Fruit fly (Drosophila melanogaster) whole organism, embryonic: ENCODE data around the gene CG34008.
A peak's percentile ranks its signal among the peaks of the same experiment; 100 is the strongest.

Experiments
- Atf-2 ChIP-seq: fragments of 200-800 bp; sonication (Bioruptor generic); optimal IDR thresholded peaks from 2 replicates; lab custom pipeline; 2016; ENCODE audit warnings: missing biosample characterization, missing genetic modification characterization
- BtbVII ChIP-seq: fragments of 200-800 bp; sonication (Bioruptor generic); optimal IDR thresholded peaks from 3 replicates; lab custom pipeline; 2017; ENCODE audit warnings: missing biosample characterization, mild to moderate bottlenecking, missing genetic modification characterization
- CG12071 ChIP-seq: fragments of 200-800 bp; sonication (Bioruptor generic); optimal IDR thresholded peaks from 3 replicates; lab custom pipeline; 2018; ENCODE audit warnings: missing biosample characterization, mild to moderate bottlenecking, missing genetic modification characterization
- CG15696 ChIP-seq: fragments of 200-800 bp; sonication (Bioruptor generic); optimal IDR thresholded peaks from 2 replicates; lab custom pipeline; 2019; ENCODE audit warnings: missing biosample characterization, mild to moderate bottlenecking, missing genetic modification characterization, moderate library complexity
- CG1603 ChIP-seq: fragments of 200-800 bp; sonication (Bioruptor generic); optimal IDR thresholded peaks from 2 replicates; lab custom pipeline; 2019; ENCODE audit warnings: missing biosample characterization, mild to moderate bottlenecking, missing genetic modification characterization, moderate library complexity
- CG17328 ChIP-seq: fragments of 200-800 bp; sonication (Bioruptor generic); IDR thresholded peaks from 2 replicates; pipeline ENCODE4 v1.3.6; 2022; ENCODE audit warnings: missing biosample characterization, missing genetic modification characterization
- CG17361 ChIP-seq: fragments of 200-800 bp; sonication (Bioruptor generic); IDR thresholded peaks from 3 replicates; pipeline ENCODE4 v1.3.6; 2022; ENCODE audit warnings: missing biosample characterization, missing genetic modification characterization
- CG1792 ChIP-seq: fragments of 200-800 bp; sonication (Bioruptor generic); optimal IDR thresholded peaks from 2 replicates; lab custom pipeline; 2016; ENCODE audit warnings: missing biosample characterization, missing genetic modification characterization
- CG18011 ChIP-seq: fragments of 200-800 bp; sonication (Bioruptor generic); optimal IDR thresholded peaks from 2 replicates; lab custom pipeline; 2017; ENCODE audit warnings: missing biosample characterization, missing genetic modification characterization, mild to moderate bottlenecking, moderate library complexity, missing genotype
- CG2129 ChIP-seq: fragments of 200-800 bp; sonication (Bioruptor generic); IDR thresholded peaks from 2 replicates; pipeline ENCODE4 v1.3.6; 2022; ENCODE audit warnings: missing biosample characterization, missing genetic modification characterization; ENCODE audit not compliant: partially characterized antibody
- CG3065 ChIP-seq: fragments of 200-800 bp; sonication (Bioruptor generic); optimal IDR thresholded peaks from 2 replicates; lab custom pipeline; 2016; ENCODE audit warnings: missing biosample characterization, missing genetic modification characterization
- CG6791 ChIP-seq: fragments of 200-800 bp; sonication (Bioruptor generic); IDR thresholded peaks from 3 replicates; pipeline ENCODE4 v1.3.6; 2022; ENCODE audit warnings: missing biosample characterization, missing genetic modification characterization; ENCODE audit not compliant: partially characterized antibody
- CG8290 ChIP-seq, 3 experiments: fragments of 200-800 bp; sonication (Bioruptor generic); optimal IDR thresholded peaks; 2 replicates each; lab custom pipeline; 2016 to 2019; ENCODE audit warnings: missing biosample characterization in 3 of 3, missing genetic modification characterization in 3 of 3, mild to moderate bottlenecking in 2 of 3, moderate library complexity in 1 of 3
- CTCF ChIP-seq: fragments of 200-800 bp; sonication (Bioruptor generic); optimal IDR thresholded peaks from 2 replicates; lab custom pipeline; 2017; ENCODE audit warnings: missing biosample characterization, mild to moderate bottlenecking, missing genetic modification characterization, moderate library complexity
- Dfd ChIP-seq, 2 experiments: fragments of >200 bp; optimal IDR thresholded peaks; 2 replicates each; lab custom pipeline; 2017; ENCODE audit warnings: missing biosample characterization in 2 of 2, missing genetic modification characterization in 2 of 2
- Dref ChIP-seq: fragments of 200-800 bp; sonication (Bioruptor generic); IDR thresholded peaks from 2 replicates; pipeline ENCODE4 v1.3.6; 2022; ENCODE audit warnings: missing biosample characterization, missing genetic modification characterization
- Fer2 ChIP-seq: fragments of 200-800 bp; sonication (Bioruptor generic); optimal IDR thresholded peaks from 2 replicates; lab custom pipeline; 2018; ENCODE audit warnings: missing biosample characterization, mild to moderate bottlenecking, missing genetic modification characterization, moderate library complexity
- HLH54F ChIP-seq: fragments of 200-800 bp; sonication (Bioruptor generic); optimal IDR thresholded peaks from 3 replicates; lab custom pipeline; 2016; ENCODE audit warnings: missing biosample characterization, missing genetic modification characterization
- Hand ChIP-seq: fragments of 200-800 bp; sonication (Bioruptor generic); optimal IDR thresholded peaks from 2 replicates; lab custom pipeline; 2017; ENCODE audit warnings: mild to moderate bottlenecking, missing biosample characterization, missing genetic modification reagents, missing genetic modification characterization
- HmgZ ChIP-seq: fragments of 200-800 bp; sonication (Bioruptor generic); optimal IDR thresholded peaks from 2 replicates; lab custom pipeline; 2018; ENCODE audit warnings: missing biosample characterization, mild to moderate bottlenecking, missing genetic modification characterization
- Hmr ChIP-seq: fragments of 200-800 bp; sonication (Bioruptor generic); optimal IDR thresholded peaks from 3 replicates; lab custom pipeline; 2017; ENCODE audit warnings: mild to moderate bottlenecking, missing biosample characterization, missing genetic modification reagents, missing genetic modification characterization
- Lim3 ChIP-seq: fragments of 200-800 bp; sonication (Bioruptor generic); IDR thresholded peaks from 2 replicates; pipeline ENCODE4 v1.3.6; 2022; ENCODE audit warnings: missing biosample characterization, missing genetic modification characterization
- MESR4 ChIP-seq: fragments of 200-800 bp; sonication (Bioruptor generic); optimal IDR thresholded peaks from 2 replicates; lab custom pipeline; 2018; ENCODE audit warnings: missing biosample characterization, mild to moderate bottlenecking, missing genetic modification characterization, moderate library complexity
- MTF-1 ChIP-seq: fragments of 200-800 bp; sonication (Bioruptor generic); optimal IDR thresholded peaks from 2 replicates; lab custom pipeline; 2018; ENCODE audit warnings: missing biosample characterization, mild to moderate bottlenecking, missing genetic modification characterization, borderline replicate concordance
- Nf-YA ChIP-seq: fragments of 200-800 bp; sonication (Bioruptor generic); IDR thresholded peaks from 2 replicates; pipeline ENCODE4 v1.3.6; 2022; ENCODE audit warnings: missing biosample characterization, missing genetic modification characterization
- NfI ChIP-seq: fragments of 200-800 bp; sonication (Bioruptor generic); optimal IDR thresholded peaks from 3 replicates; lab custom pipeline; 2018; ENCODE audit warnings: missing biosample characterization, mild to moderate bottlenecking, missing genetic modification characterization, moderate library complexity
- Oaz ChIP-seq: fragments of 200-800 bp; sonication (Bioruptor generic); IDR thresholded peaks from 2 replicates; pipeline ENCODE4 v1.3.6; 2022; ENCODE audit warnings: missing biosample characterization, missing genetic modification characterization
- Oli ChIP-seq: fragments of 200-800 bp; sonication (Bioruptor generic); optimal IDR thresholded peaks from 2 replicates; lab custom pipeline; 2018; ENCODE audit warnings: missing biosample characterization, mild to moderate bottlenecking, missing genetic modification characterization, moderate library complexity
- Sox100B ChIP-seq: fragments of 200-800 bp; sonication (Bioruptor generic); optimal IDR thresholded peaks from 3 replicates; lab custom pipeline; 2018; ENCODE audit warnings: missing biosample characterization, mild to moderate bottlenecking, missing genetic modification characterization
- Vsx1 ChIP-seq: fragments of 200-800 bp; sonication (Bioruptor generic); optimal IDR thresholded peaks from 2 replicates; lab custom pipeline; 2017; ENCODE audit warnings: missing biosample characterization, mild to moderate bottlenecking, missing genetic modification characterization, missing genetic modification reagents
- amos ChIP-seq: fragments of 200-800 bp; sonication (Bioruptor generic); IDR thresholded peaks from 2 replicates; pipeline ENCODE4 v1.3.6; 2022; ENCODE audit warnings: missing biosample characterization, missing genetic modification characterization; ENCODE audit not compliant: partially characterized antibody
- ash1 ChIP-seq: fragments of 200-800 bp; sonication (Bioruptor generic); optimal IDR thresholded peaks from 2 replicates; lab custom pipeline; 2018; ENCODE audit warnings: missing biosample characterization, mild to moderate bottlenecking, missing genetic modification characterization
- crol ChIP-seq: fragments of 200-800 bp; sonication (Bioruptor generic); IDR thresholded peaks from 2 replicates; pipeline ENCODE4 v1.3.6; 2022; ENCODE audit warnings: missing biosample characterization, missing genetic modification characterization
- dpn ChIP-seq, 2 experiments: fragments of 200-800 bp; sonication (Bioruptor generic); optimal IDR thresholded peaks; 3 replicates each; lab custom pipeline; 2016; ENCODE audit warnings: missing biosample characterization in 2 of 2, missing genetic modification characterization in 2 of 2
- ems ChIP-seq: fragments of 200-800 bp; sonication (Bioruptor generic); optimal IDR thresholded peaks from 3 replicates; lab custom pipeline; 2016; ENCODE audit warnings: missing biosample characterization, missing genetic modification characterization
- fd64A ChIP-seq: fragments of 200-800 bp; sonication (Bioruptor generic); optimal IDR thresholded peaks from 3 replicates; lab custom pipeline; 2018; ENCODE audit warnings: missing biosample characterization, mild to moderate bottlenecking, missing genetic modification characterization
- ftz-f1 ChIP-seq: fragments of 200-800 bp; sonication (Bioruptor generic); optimal IDR thresholded peaks from 2 replicates; lab custom pipeline; 2016; ENCODE audit warnings: missing biosample characterization, missing genetic modification characterization
- gcm ChIP-seq: fragments of 200-800 bp; sonication (Bioruptor generic); optimal IDR thresholded peaks from 2 replicates; lab custom pipeline; 2019; ENCODE audit warnings: missing biosample characterization, mild to moderate bottlenecking, missing genetic modification characterization, moderate library complexity
- ham ChIP-seq: fragments of 200-800 bp; sonication (Bioruptor generic); IDR thresholded peaks from 2 replicates; pipeline ENCODE4 v1.3.6; 2022; ENCODE audit warnings: missing biosample characterization, missing genetic modification characterization
- hkb ChIP-seq, 2 experiments: fragments of 200-800 bp in 1 of 2; fragments of >200 bp in 1 of 2; sonication (Bioruptor generic) in 1 of 2; IDR thresholded peaks in 1 of 2; optimal IDR thresholded peaks in 1 of 2; 2 replicates each; pipeline versions ENCODE4 v1.3.6 to Lab custom; 2017 to 2022; ENCODE audit warnings: missing biosample characterization in 1 of 2, missing genetic modification characterization in 1 of 2
- jing ChIP-seq: fragments of 200-800 bp; sonication (Bioruptor generic); optimal IDR thresholded peaks from 2 replicates; lab custom pipeline; 2018; ENCODE audit warnings: missing biosample characterization, mild to moderate bottlenecking, missing genetic modification characterization
- kah ChIP-seq: fragments of 200-800 bp; sonication (Bioruptor generic); optimal IDR thresholded peaks from 2 replicates; lab custom pipeline; 2018; ENCODE audit warnings: missing biosample characterization, mild to moderate bottlenecking, missing genetic modification characterization
- nerfin-2 ChIP-seq: fragments of 200-800 bp; sonication (Bioruptor generic); IDR thresholded peaks from 2 replicates; pipeline ENCODE4 v1.3.6; 2022; ENCODE audit warnings: missing biosample characterization, missing genetic modification characterization; ENCODE audit not compliant: partially characterized antibody
- schlank ChIP-seq: fragments of 200-800 bp; sonication (Bioruptor generic); optimal IDR thresholded peaks from 2 replicates; lab custom pipeline; 2018; ENCODE audit warnings: missing biosample characterization, mild to moderate bottlenecking, missing genetic modification characterization
- seq ChIP-seq: fragments of 200-800 bp; sonication (Bioruptor generic); IDR thresholded peaks from 2 replicates; pipeline ENCODE4 v1.3.6; 2022; ENCODE audit warnings: missing biosample characterization, missing genetic modification characterization
- slou ChIP-seq: fragments of 200-800 bp; sonication (Bioruptor generic); optimal IDR thresholded peaks from 3 replicates; lab custom pipeline; 2016; ENCODE audit warnings: missing biosample characterization, missing genetic modification characterization
- so ChIP-seq: fragments of 200-800 bp; sonication (Bioruptor generic); IDR thresholded peaks from 3 replicates; pipeline ENCODE4 v1.3.6; 2022; ENCODE audit warnings: missing biosample characterization, missing genetic modification characterization
- trh ChIP-seq: fragments of 200-800 bp; sonication (Bioruptor generic); optimal IDR thresholded peaks from 2 replicates; lab custom pipeline; 2016; ENCODE audit warnings: missing biosample characterization, missing genetic modification characterization

CG34008 gene

dm6 chr3R:20555023-20555422 is 26.3 kb downstream of the CG34008 start (continued):
- TF ChIP-seq slou: peak; percentile 14
- TF ChIP-seq CG17361 (GFP tag; lab: Robert Waterston, UW): peak; percentile 82

- no peak for TF ChIP-seq NfI
- TF ChIP-seq Nf-YA (GFP tag; lab: Robert Waterston, UW): no peak
- no peak for TF ChIP-seq CG6791 (GFP tag; lab: Robert Waterston, UW)
- no peak for TF ChIP-seq CG3065 (GFP tag; lab: Kevin White, UChicago)
- no peak for TF ChIP-seq MTF-1 (GFP tag; lab: Kevin White, UChicago)
- TF ChIP-seq Lim3 (GFP tag; lab: Robert Waterston, UW): no peak
- TF ChIP-seq Atf-2 (GFP tag; lab: Kevin White, UChicago): no peak
- TF ChIP-seq CG1603 (tag; lab: Kevin White, UChicago): no peak
- no peak for TF ChIP-seq CG15696
- no peak for TF ChIP-seq Dfd (GFP tag; optimal IDR thresholded peaks at IDR 0.05; lab: Kevin White, UChicago)
- no peak for TF ChIP-seq crol
These were observed 27.0 kb downstream of the CG34008 start, which contains the start of gene att-ORFB for dm6 chr3R:20554300-20554699. Gene att-ORFB (minus strand): TSS chr3R:20554400.

- no peak for TF ChIP-seq CG17328 (GFP tag; lab: Robert Waterston, UW)
- TF ChIP-seq HLH54F (GFP tag; lab: Kevin White, UChicago): no peak
- TF ChIP-seq schlank (tag; lab: Kevin White, UChicago): no peak
- no peak for TF ChIP-seq hkb (optimal IDR thresholded peaks at IDR 0.05; lab: Kevin White, UChicago)
- no peak for TF ChIP-seq hkb (GFP tag; IDR thresholded peaks at IDR 0.05; lab: Robert Waterston, UW)
- no peak for TF ChIP-seq trh (GFP tag; lab: Kevin White, UChicago)
- TF ChIP-seq Oaz (GFP tag; lab: Robert Waterston, UW): no peak
- no peak for TF ChIP-seq ftz-f1 (GFP tag; lab: Kevin White, UChicago)
- TF ChIP-seq CG1792 (GFP tag; lab: Kevin White, UChicago): no peak
- TF ChIP-seq CG8290 (GFP tag; optimal IDR thresholded peaks at IDR 0.05; lab: Kevin White, UChicago): no peak
- TF ChIP-seq CG8290 (tag; optimal IDR thresholded peaks at IDR 0.05; lab: Kevin White, UChicago): no peak
- no peak for TF ChIP-seq Lim3 (GFP tag; lab: Robert Waterston, UW)
- no peak for TF ChIP-seq Fer2 (tag; lab: Kevin White, UChicago)
- no peak for TF ChIP-seq Hmr (GFP tag; lab: Kevin White, UChicago)
- no peak for TF ChIP-seq ems
- no peak for TF ChIP-seq BtbVII
- no peak for TF ChIP-seq dpn (GFP tag; optimal IDR thresholded peaks at IDR 0.05; lab: Kevin White, UChicago)
- no peak for TF ChIP-seq ash1 (GFP tag; lab: Kevin White, UChicago)
- TF ChIP-seq Oli (tag; lab: Kevin White, UChicago): no peak
- no peak for TF ChIP-seq CTCF (GFP tag; lab: Kevin White, UChicago)
- TF ChIP-seq so (GFP tag; lab: Robert Waterston, UW): no peak
- TF ChIP-seq Hand: no peak
- no peak for TF ChIP-seq ham
- TF ChIP-seq Vsx1 (GFP tag; lab: Kevin White, UChicago): no peak
- peak; percentile 35 for TF ChIP-seq kah (GFP tag; lab: Kevin White, UChicago)
- peak; percentile 83 for TF ChIP-seq Dref (GFP tag; lab: Robert Waterston, UW)
- no peak for TF ChIP-seq CG18011 (GFP tag; lab: Kevin White, UChicago)
- TF ChIP-seq HmgZ (tag; lab: Kevin White, UChicago): no peak
- TF ChIP-seq gcm: no peak
- TF ChIP-seq seq: no peak
- no peak for TF ChIP-seq Sox100B
- no peak for TF ChIP-seq jing (GFP tag; lab: Kevin White, UChicago)
- TF ChIP-seq fd64A: no peak
- peak; percentile 33; the same call in 1 of the 2 replicates for TF ChIP-seq nerfin-2 (GFP tag; lab: Robert Waterston, UW)
- TF ChIP-seq MESR4 (GFP tag; lab: Kevin White, UChicago): no peak
- TF ChIP-seq CG2129: no peak
- peak; percentile 22; the same call in 1 of the 2 replicates for TF ChIP-seq amos (GFP tag; lab: Robert Waterston, UW)
- no peak for TF ChIP-seq CG12071 (GFP tag; lab: Kevin White, UChicago)
These were observed 29.2 kb downstream of the CG34008 start, which contains the start of gene Stat92E for dm6 chr3R:20552093-20552492. Gene Stat92E (minus strand): TSS chr3R:20552311.
